Fruit fly (Drosophila melanogaster) whole organism, embryonic: Measurements from ENCODE around the gene eIF2gamma.
A peak's percentile ranks its signal among the peaks of the same experiment; 100 is the strongest.

Experiments
- Abd-B ChIP-seq: fragments of 200-800 bp; sonication (Bioruptor generic); optimal IDR thresholded peaks from 2 replicates; lab custom pipeline; 2018; ENCODE audit warnings: missing biosample characterization, mild to moderate bottlenecking, missing genetic modification characterization, moderate library complexity
- Bgb ChIP-seq: fragments of 200-800 bp; sonication (Bioruptor generic); IDR thresholded peaks from 2 replicates; pipeline ENCODE4 v1.3.6; 2022; ENCODE audit warnings: missing biosample characterization, missing genetic modification characterization; ENCODE audit not compliant: partially characterized antibody
- CG13775 ChIP-seq: fragments of 200-800 bp; sonication (Bioruptor generic); optimal IDR thresholded peaks from 3 replicates; lab custom pipeline; 2017; ENCODE audit warnings: missing biosample characterization, mild to moderate bottlenecking, missing genetic modification characterization
- CG14441 ChIP-seq: fragments of 200-800 bp; sonication (Bioruptor generic); IDR thresholded peaks from 2 replicates; pipeline ENCODE4 v1.3.6; 2022; ENCODE audit warnings: missing biosample characterization, missing genetic modification characterization
- CG17359 ChIP-seq: fragments of 200-800 bp; sonication (Bioruptor generic); optimal IDR thresholded peaks from 3 replicates; lab custom pipeline; 2018; ENCODE audit warnings: missing biosample characterization, mild to moderate bottlenecking, missing genetic modification characterization, moderate library complexity
- CG17385 ChIP-seq: fragments of 200-800 bp; sonication (Bioruptor generic); optimal IDR thresholded peaks from 3 replicates; lab custom pipeline; 2018; ENCODE audit warnings: missing biosample characterization, mild to moderate bottlenecking, missing genetic modification characterization
- CG18619 ChIP-seq: fragments of 200-800 bp; sonication (Bioruptor generic); optimal IDR thresholded peaks from 3 replicates; lab custom pipeline; 2017; ENCODE audit warnings: missing biosample characterization, mild to moderate bottlenecking, missing genetic modification characterization
- CG2678 ChIP-seq: fragments of 200-800 bp; sonication (Bioruptor generic); optimal IDR thresholded peaks from 3 replicates; lab custom pipeline; 2019; ENCODE audit warnings: missing biosample characterization, mild to moderate bottlenecking, missing genetic modification characterization, moderate library complexity
- CG3281 ChIP-seq: fragments of 200-800 bp; sonication (Bioruptor generic); optimal IDR thresholded peaks from 3 replicates; lab custom pipeline; 2017; ENCODE audit warnings: missing biosample characterization, mild to moderate bottlenecking, missing genetic modification characterization
- CG33213 ChIP-seq: fragments of 200-800 bp; sonication (Bioruptor generic); optimal IDR thresholded peaks from 3 replicates; lab custom pipeline; 2016; ENCODE audit warnings: missing biosample characterization, missing genetic modification characterization
- CG3726 ChIP-seq: fragments of 200-800 bp; sonication (Bioruptor generic); IDR thresholded peaks from 3 replicates; pipeline ENCODE4, ENCODE4 v1.3.6; 2022; ENCODE audit warnings: missing biosample characterization, missing genetic modification characterization
- CG43689 ChIP-seq: fragments of 200-800 bp; sonication (Bioruptor generic); IDR thresholded peaks from 2 replicates; pipeline ENCODE4 v1.3.6; 2022; ENCODE audit warnings: missing biosample characterization, missing genetic modification characterization
- CG7556 ChIP-seq: fragments of 200-800 bp; sonication (Bioruptor generic); optimal IDR thresholded peaks from 2 replicates; lab custom pipeline; 2017; ENCODE audit warnings: missing biosample characterization, mild to moderate bottlenecking, missing genetic modification characterization
- CG8290 ChIP-seq, 3 experiments: fragments of 200-800 bp; sonication (Bioruptor generic); optimal IDR thresholded peaks; 2 replicates each; lab custom pipeline; 2016 to 2019; ENCODE audit warnings: missing biosample characterization in 3 of 3, missing genetic modification characterization in 3 of 3, mild to moderate bottlenecking in 2 of 3, moderate library complexity in 1 of 3
- CG8924 ChIP-seq: fragments of 200-800 bp; optimal IDR thresholded peaks from 3 replicates; lab custom pipeline; 2019; ENCODE audit warnings: missing biosample characterization, mild to moderate bottlenecking, missing genetic modification characterization, moderate library complexity
- Chrac-16 ChIP-seq: fragments of 200-800 bp; sonication (Bioruptor generic); optimal IDR thresholded peaks from 3 replicates; lab custom pipeline; 2016; ENCODE audit warnings: missing biosample characterization, missing genetic modification characterization
- CkIIα-i1 ChIP-seq: fragments of 200-800 bp; sonication (Bioruptor generic); IDR thresholded peaks from 2 replicates; pipeline ENCODE4 v1.3.6; 2022; ENCODE audit warnings: missing biosample characterization, missing genetic modification characterization
- Deaf1 ChIP-seq: fragments of 200-800 bp; optimal IDR thresholded peaks from 3 replicates; lab custom pipeline; 2019; ENCODE audit warnings: missing biosample characterization, mild to moderate bottlenecking, missing genetic modification characterization, moderate library complexity
- Dfd ChIP-seq, 2 experiments: fragments of >200 bp; optimal IDR thresholded peaks; 2 replicates each; lab custom pipeline; 2017; ENCODE audit warnings: missing biosample characterization in 2 of 2, missing genetic modification characterization in 2 of 2
- Hmr ChIP-seq: fragments of 200-800 bp; sonication (Bioruptor generic); optimal IDR thresholded peaks from 3 replicates; lab custom pipeline; 2017; ENCODE audit warnings: mild to moderate bottlenecking, missing biosample characterization, missing genetic modification reagents, missing genetic modification characterization
- Hr78 ChIP-seq, 2 experiments: fragments of 200-800 bp in 1 of 2; fragments of >200 bp in 1 of 2; sonication (Bioruptor generic) in 1 of 2; optimal IDR thresholded peaks; 2 replicates each; lab custom pipeline; 2017 to 2019; ENCODE audit warnings: missing biosample characterization in 2 of 2, missing genetic modification characterization in 2 of 2, mild to moderate bottlenecking in 1 of 2, moderate library complexity in 1 of 2
- Hsf ChIP-seq: fragments of 200-800 bp; sonication (Bioruptor generic); optimal IDR thresholded peaks from 3 replicates; lab custom pipeline; 2016; ENCODE audit warnings: missing biosample characterization, missing genetic modification characterization
- Max ChIP-seq: fragments of 200-800 bp; sonication (Bioruptor generic); optimal IDR thresholded peaks from 2 replicates; lab custom pipeline; 2016; ENCODE audit warnings: missing biosample characterization, mild to moderate bottlenecking, missing genetic modification characterization
- Med ChIP-seq: fragments of 200-800 bp; sonication (Bioruptor generic); peaks from one replicate; lab custom pipeline; 2016; ENCODE audit warnings: missing biosample characterization, missing genetic modification characterization, mild to moderate bottlenecking, inconsistent platforms, moderate library complexity
- Meics ChIP-seq: fragments of 200-800 bp; sonication (Bioruptor generic); optimal IDR thresholded peaks from 2 replicates; lab custom pipeline; 2017; ENCODE audit warnings: missing biosample characterization, mild to moderate bottlenecking, missing genetic modification characterization
- Mrtf ChIP-seq: fragments of 200-800 bp; sonication (Bioruptor generic); IDR thresholded peaks from 3 replicates; pipeline ENCODE4 v1.3.6; 2022; ENCODE audit warnings: missing biosample characterization, missing genetic modification characterization
- Nf-YC ChIP-seq: fragments of 200-800 bp; optimal IDR thresholded peaks from 3 replicates; lab custom pipeline; 2019; ENCODE audit warnings: missing biosample characterization, mild to moderate bottlenecking, missing genetic modification characterization, moderate library complexity
- Poxn ChIP-seq: fragments of 200-800 bp; sonication (Bioruptor generic); IDR thresholded peaks from 2 replicates; pipeline ENCODE4 v1.3.6; 2022; ENCODE audit warnings: missing biosample characterization, missing genetic modification characterization
- Sox100B ChIP-seq: fragments of 200-800 bp; sonication (Bioruptor generic); optimal IDR thresholded peaks from 3 replicates; lab custom pipeline; 2018; ENCODE audit warnings: missing biosample characterization, mild to moderate bottlenecking, missing genetic modification characterization
- Sox102F ChIP-seq: fragments of 200-800 bp; sonication (Bioruptor generic); optimal IDR thresholded peaks from 2 replicates; lab custom pipeline; 2018; ENCODE audit warnings: missing biosample characterization, mild to moderate bottlenecking, missing genetic modification characterization, moderate library complexity
- TFAM ChIP-seq: fragments of 200-800 bp; sonication (Bioruptor generic); optimal IDR thresholded peaks from 2 replicates; lab custom pipeline; 2017; ENCODE audit warnings: missing biosample characterization, missing genetic modification characterization, inconsistent platforms
- Trl ChIP-seq, 3 experiments: fragments of >200 bp in 2 of 3; fragments of 200-800 bp in 1 of 3; sonication (Bioruptor generic) in 1 of 3; optimal IDR thresholded peaks; 2 replicates in 1 of 3; 3 replicates in 2 of 3; lab custom pipeline; 2016 to 2017; ENCODE audit warnings: missing biosample characterization in 1 of 3, missing genetic modification characterization in 1 of 3
- ac ChIP-seq: fragments of 200-800 bp; sonication (Bioruptor generic); optimal IDR thresholded peaks from 3 replicates; lab custom pipeline; 2017; ENCODE audit warnings: missing biosample characterization, mild to moderate bottlenecking, missing genetic modification characterization
- al ChIP-seq: fragments of 200-800 bp; sonication (Bioruptor generic); IDR thresholded peaks from 2 replicates; pipeline ENCODE4 v1.3.6; 2022; ENCODE audit warnings: missing biosample characterization, missing genetic modification characterization
- az2 ChIP-seq: fragments of 200-800 bp; sonication (Bioruptor generic); optimal IDR thresholded peaks from 3 replicates; lab custom pipeline; 2016; ENCODE audit warnings: missing biosample characterization, missing genetic modification characterization
- bowl ChIP-seq: fragments of 200-800 bp; sonication (Bioruptor generic); IDR thresholded peaks from 2 replicates; pipeline ENCODE4 v1.3.6; 2022; ENCODE audit warnings: missing biosample characterization, missing genetic modification characterization
- cad ChIP-seq: fragments of >200 bp; optimal IDR thresholded peaks from 2 replicates; lab custom pipeline; 2017; ENCODE audit warnings: missing biosample characterization, missing genetic modification characterization
- cato ChIP-seq: fragments of 200-800 bp; sonication (Bioruptor generic); optimal IDR thresholded peaks from 2 replicates; lab custom pipeline; 2016; ENCODE audit warnings: missing biosample characterization, missing genetic modification characterization, borderline replicate concordance
- caup ChIP-seq: fragments of 200-800 bp; sonication (Bioruptor generic); optimal IDR thresholded peaks from 3 replicates; lab custom pipeline; 2017; ENCODE audit warnings: missing biosample characterization, mild to moderate bottlenecking, missing genetic modification characterization, moderate library complexity; ENCODE audit not compliant: severe bottlenecking
- eve ChIP-seq, 2 experiments: fragments of >200 bp; optimal IDR thresholded peaks; 2 replicates each; lab custom pipeline; 2017; ENCODE audit warnings: missing biosample characterization in 2 of 2, missing genetic modification characterization in 2 of 2
- ewg ChIP-seq: fragments of 200-800 bp; sonication (Bioruptor generic); optimal IDR thresholded peaks from 3 replicates; lab custom pipeline; 2017; ENCODE audit warnings: mild to moderate bottlenecking, missing biosample characterization, missing genetic modification reagents, missing genetic modification characterization
- fd102C ChIP-seq: fragments of 200-800 bp; sonication (Bioruptor generic); optimal IDR thresholded peaks from 2 replicates; lab custom pipeline; 2018; ENCODE audit warnings: missing biosample characterization, mild to moderate bottlenecking, missing genetic modification characterization, moderate library complexity
- gro ChIP-seq: fragments of 200-800 bp; sonication (Bioruptor generic); optimal IDR thresholded peaks from 2 replicates; lab custom pipeline; 2016; ENCODE audit warnings: missing biosample characterization, missing genetic modification characterization
- lab ChIP-seq: fragments of 200-800 bp; sonication (Bioruptor generic); optimal IDR thresholded peaks from 3 replicates; lab custom pipeline; 2017; ENCODE audit warnings: missing biosample characterization, missing genetic modification characterization, mild to moderate bottlenecking, moderate library complexity, missing genetic modification reagents
- nom ChIP-seq: fragments of 200-800 bp; sonication (Bioruptor generic); optimal IDR thresholded peaks from 2 replicates; lab custom pipeline; 2017; ENCODE audit warnings: missing biosample characterization, missing genetic modification characterization, mild to moderate bottlenecking, moderate library complexity, missing genetic modification reagents
- pb ChIP-seq: fragments of 200-800 bp; sonication (Bioruptor generic); optimal IDR thresholded peaks from 3 replicates; lab custom pipeline; 2016; ENCODE audit warnings: missing biosample characterization, missing genetic modification characterization
- pho ChIP-seq: fragments of 200-800 bp; sonication (Bioruptor generic); optimal IDR thresholded peaks from 2 replicates; lab custom pipeline; 2016; ENCODE audit warnings: missing biosample characterization, missing genetic modification characterization
- phol ChIP-seq: fragments of 200-800 bp; sonication (Bioruptor generic); optimal IDR thresholded peaks from 3 replicates; lab custom pipeline; 2018; ENCODE audit warnings: missing biosample characterization, mild to moderate bottlenecking, missing genetic modification characterization, moderate library complexity

Gene eIF2gamma

dm6 chr3R:15275158-15275623 lies 11.9 kb upstream of the eIF2gamma start, which contains the start of the genes Cp190 and CG4338 (continued):
- TF ChIP-seq CG8290 (GFP tag; optimal IDR thresholded peaks at IDR 0.05; lab: Kevin White, UChicago), result peak; percentile 96
- TF ChIP-seq CG8290 (tag; optimal IDR thresholded peaks at IDR 0.05; lab: Kevin White, UChicago), result peak; percentile 90
- peak; percentile 89 for TF ChIP-seq Poxn (GFP tag; lab: Robert Waterston, UW)
- peak; percentile 99 for TF ChIP-seq CG13775 (GFP tag; lab: Kevin White, UChicago)
- peak; percentile 72 for TF ChIP-seq pb (GFP tag; lab: Kevin White, UChicago)
- TF ChIP-seq TFAM, result peak; percentile 86
- peak; percentile 98 for TF ChIP-seq Sox100B
- peak; percentile 98 for TF ChIP-seq CG17359
- 0 out of 2 replicates have a peak, but pooled peaks have one; percentile 13 for TF ChIP-seq CkIIα-i1 (GFP tag; lab: Robert Waterston, UW)
- TF ChIP-seq Hsf, result peak; percentile 96
- TF ChIP-seq CG14441 (GFP tag; lab: Robert Waterston, UW), result peak; percentile 95
- peak; percentile 98 for TF ChIP-seq Max (GFP tag; lab: Kevin White, UChicago)
- peak; percentile 94 for TF ChIP-seq ewg
- TF ChIP-seq cato (GFP tag; lab: Kevin White, UChicago), result peak; percentile 96
- peak; percentile 84 for TF ChIP-seq bowl
- peak; percentile 98 for TF ChIP-seq CG7556
- TF ChIP-seq eve (GFP tag; optimal IDR thresholded peaks at IDR 0.05; lab: Kevin White, UChicago), result peak in 1 of 2 experiments; percentile 61
- TF ChIP-seq Hmr, result peak; percentile 98
- peak; percentile 98 for TF ChIP-seq Sox102F
- TF ChIP-seq caup, result peak; percentile 97
- TF ChIP-seq Meics (GFP tag; lab: Kevin White, UChicago), result peak; percentile 98
- peak; percentile 98 for TF ChIP-seq Med (GFP tag; lab: Kevin White, UChicago)
- peak; percentile 99 for TF ChIP-seq Abd-B (GFP tag; lab: Kevin White, UChicago)
- TF ChIP-seq CG3726 (GFP tag; lab: Robert Waterston, UW), result peak; percentile 96
- TF ChIP-seq CG33213 (GFP tag; lab: Kevin White, UChicago), result peak; percentile 85
- peak in 1 of 2 experiments; percentile 92 for TF ChIP-seq Hr78 (GFP tag; optimal IDR thresholded peaks at IDR 0.05; lab: Kevin White, UChicago)
- TF ChIP-seq al (GFP tag; lab: Robert Waterston, UW), result peak; percentile 96
- TF ChIP-seq CG2678 (tag; lab: Kevin White, UChicago), result peak; percentile 99
- peak; percentile 98 for TF ChIP-seq CG18619 (GFP tag; lab: Kevin White, UChicago)
- peak; percentile 94 for TF ChIP-seq Nf-YC
- TF ChIP-seq nom (GFP tag; lab: Kevin White, UChicago), result peak; percentile 95
- TF ChIP-seq pho (GFP tag; lab: Kevin White, UChicago), result peak; percentile 94
- no peak for TF ChIP-seq Dfd (GFP tag; optimal IDR thresholded peaks at IDR 0.05; lab: Kevin White, UChicago)
- peak; percentile 91 for TF ChIP-seq ac (GFP tag; lab: Kevin White, UChicago)
- TF ChIP-seq CG17385 (GFP tag; lab: Kevin White, UChicago), result peak; percentile 97
- TF ChIP-seq Mrtf, result peak; percentile 94
- TF ChIP-seq lab (GFP tag; lab: Kevin White, UChicago), result peak; percentile 98
- TF ChIP-seq gro (GFP tag; lab: Kevin White, UChicago), result peak; percentile 87
- peak; percentile 99 for TF ChIP-seq CG8924 (tag; lab: Kevin White, UChicago)
- TF ChIP-seq fd102C (GFP tag; lab: Kevin White, UChicago), result peak; percentile 84
- TF ChIP-seq az2 (GFP tag; lab: Kevin White, UChicago), result peak; percentile 98
- TF ChIP-seq Chrac-16 (GFP tag; lab: Kevin White, UChicago), result peak; percentile 98
- TF ChIP-seq CG3281, result peak; percentile 98
- TF ChIP-seq CG43689 (GFP tag; lab: Robert Waterston, UW), result peak; percentile 85; the same call in 1 of the 2 replicates
- peak; percentile 82 for TF ChIP-seq Bgb
- TF ChIP-seq cad (GFP tag; lab: Kevin White, UChicago), result no peak
- no peak for TF ChIP-seq Trl (optimal IDR thresholded peaks at IDR 0.05; lab: Kevin White, UChicago)
- peak; percentile 90 for TF ChIP-seq Trl (GFP tag; optimal IDR thresholded peaks at IDR 0.05; lab: Kevin White, UChicago)
- peak; percentile 88 for TF ChIP-seq Deaf1 (tag; lab: Kevin White, UChicago)
- peak; percentile 100 for TF ChIP-seq phol (tag; lab: Kevin White, UChicago)
